Fruit fly (Drosophila melanogaster) whole organism, adult: ENCODE measurements around the gene cm.

Experiments used
- CG11617 ChIP-seq: fragments of 200-800 bp; sonication (Bioruptor generic); optimal IDR thresholded peaks from 2 replicates; lab custom pipeline; 2017; ENCODE audit warnings: mild to moderate bottlenecking, missing biosample characterization, missing genetic modification reagents, missing genetic modification characterization
- CG12768 ChIP-seq: fragments of 200-800 bp; sonication (Bioruptor generic); optimal IDR thresholded peaks from 2 replicates; lab custom pipeline; 2017; ENCODE audit warnings: missing biosample characterization, missing genetic modification characterization, mild to moderate bottlenecking, moderate library complexity, missing genetic modification reagents
- CG33017 ChIP-seq: fragments of 200-800 bp; sonication (Bioruptor generic); optimal IDR thresholded peaks from 2 replicates; lab custom pipeline; 2018; ENCODE audit warnings: missing biosample characterization, mild to moderate bottlenecking, missing genetic modification characterization, moderate library complexity
- CG7045 ChIP-seq: fragments of 200-800 bp; sonication (Bioruptor generic); optimal IDR thresholded peaks from 2 replicates; lab custom pipeline; 2017; ENCODE audit warnings: missing biosample characterization, mild to moderate bottlenecking, missing genetic modification characterization
- CG7101 ChIP-seq: fragments of 200-800 bp; sonication (Bioruptor generic); optimal IDR thresholded peaks from 2 replicates; lab custom pipeline; 2018; ENCODE audit warnings: missing biosample characterization, mild to moderate bottlenecking, missing genetic modification characterization, moderate library complexity
- Clk ChIP-seq: fragments of 200-800 bp; sonication (Bioruptor generic); optimal IDR thresholded peaks from 2 replicates; lab custom pipeline; 2017; ENCODE audit warnings: missing biosample characterization, missing genetic modification characterization
- Crg-1 ChIP-seq: fragments of 200-800 bp; sonication (Bioruptor generic); optimal IDR thresholded peaks from 2 replicates; lab custom pipeline; 2016; ENCODE audit warnings: missing biosample characterization, missing genetic modification characterization
- Hr96 ChIP-seq: fragments of 200-800 bp; sonication (Bioruptor generic); optimal IDR thresholded peaks from 2 replicates; lab custom pipeline; 2016; ENCODE audit warnings: missing biosample characterization, missing genetic modification characterization
- bab1 ChIP-seq: fragments of 200-800 bp; sonication (Bioruptor generic); optimal IDR thresholded peaks from 3 replicates; lab custom pipeline; 2019; ENCODE audit warnings: missing biosample characterization, mild to moderate bottlenecking, missing genetic modification characterization, moderate library complexity
- ovo ChIP-seq: fragments of 200-800 bp; sonication (Bioruptor generic); optimal IDR thresholded peaks from 2 replicates; lab custom pipeline; 2016; ENCODE audit warnings: missing biosample characterization, missing genetic modification characterization
- pad ChIP-seq: fragments of 200-800 bp; sonication (Bioruptor generic); optimal IDR thresholded peaks from 3 replicates; lab custom pipeline; 2017; ENCODE audit warnings: missing biosample characterization, missing genetic modification characterization, mild to moderate bottlenecking, moderate library complexity, missing genetic modification reagents
- tj ChIP-seq: fragments of 200-800 bp; sonication (Bioruptor generic); optimal IDR thresholded peaks from 3 replicates; lab custom pipeline; 2017; ENCODE audit warnings: missing biosample characterization, mild to moderate bottlenecking, missing genetic modification characterization, moderate library complexity

DNA sequence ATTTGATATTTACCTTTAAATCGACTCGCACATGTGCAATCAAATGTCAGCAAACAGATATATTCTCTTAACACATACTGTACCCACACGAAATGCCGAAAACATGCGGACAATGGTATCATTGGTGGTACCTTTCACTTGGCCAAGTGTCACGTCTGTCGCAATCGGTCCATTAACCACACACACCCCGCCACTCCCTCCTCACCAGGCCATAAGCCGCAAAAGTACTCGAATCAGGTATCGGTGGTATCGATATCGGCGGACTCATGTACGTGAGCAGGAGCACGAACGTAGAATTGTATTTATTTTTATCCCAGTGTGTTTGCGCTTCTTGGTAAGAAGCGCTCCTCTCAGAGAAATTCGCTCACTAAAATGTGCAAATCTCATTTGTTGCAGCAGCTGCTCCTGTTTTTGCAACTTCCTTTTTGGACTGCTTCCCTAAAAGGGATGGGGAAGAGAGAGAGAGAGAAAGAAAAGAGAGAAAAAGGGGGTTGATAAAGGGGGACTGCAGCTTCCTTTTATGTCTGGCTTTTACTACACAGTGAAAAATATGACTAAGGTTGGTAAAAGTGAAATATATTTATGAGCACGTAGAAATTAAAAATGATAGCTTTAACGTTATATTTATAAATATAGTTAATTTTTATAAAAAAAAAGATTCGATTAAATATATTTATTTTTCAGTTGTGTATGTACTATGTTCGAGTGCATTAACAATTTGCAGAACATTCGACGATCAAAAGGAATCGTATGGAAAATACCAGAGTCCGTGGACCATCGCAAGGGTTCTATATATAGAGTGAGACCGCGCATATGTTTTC, 27.2 kb downstream of the cm start:
- TF ChIP-seq Clk (GFP tag; lab: Kevin White, UChicago) (no peak), bab1 (GFP tag; lab: Kevin White, UChicago) (no peak), CG7045 (GFP tag; lab: Kevin White, UChicago) (no peak), CG33017 (no peak), CG12768 (GFP tag; lab: Kevin White, UChicago) (no peak), CG7101 (no peak), pad (no peak), Hr96 (GFP tag; lab: Kevin White, UChicago) (no peak), Crg-1 (GFP tag; lab: Kevin White, UChicago) (no peak), ovo (no peak), CG11617 (no peak), tj (GFP tag; lab: Kevin White, UChicago) (no peak)
